Fruit fly (Drosophila melanogaster): ENCODE results near the gene CG7920.
A peak's percentile ranks its signal among the peaks of the same experiment; 100 is the strongest.

Gene CG7920

dm6 chr3R:29982027-29982426, 33.1 kb downstream of the CG7920 start (continued):
- TF ChIP-seq Xbp1 (GFP tag; optimal IDR thresholded peaks at IDR 0.05), result peak; percentile 16
- no peak for TF ChIP-seq vfl (GFP tag; optimal IDR thresholded peaks at IDR 0.05)
- TF ChIP-seq pum (GFP tag; optimal IDR thresholded peaks at IDR 0.05), result no peak
- 0 out of 3 replicates have a peak, but pooled peaks have one; percentile 18 for TF ChIP-seq CG2889 (GFP tag; IDR thresholded peaks at IDR 0.05)
- no peak for TF ChIP-seq wek (GFP tag; optimal IDR thresholded peaks at IDR 0.05)
- TF ChIP-seq E2f1 (GFP tag; IDR thresholded peaks at IDR 0.05), result no peak
- TF ChIP-seq jing (GFP tag; optimal IDR thresholded peaks at IDR 0.05), result no peak
- TF ChIP-seq CkIIα-i1 (GFP tag; IDR thresholded peaks at IDR 0.05), result no peak
- no peak for TF ChIP-seq dpn (GFP tag; optimal IDR thresholded peaks at IDR 0.05)
- no peak for TF ChIP-seq pzg (GFP tag; optimal IDR thresholded peaks at IDR 0.05)
- TF ChIP-seq Dip3 (GFP tag; optimal IDR thresholded peaks at IDR 0.05), result no peak
- TF ChIP-seq ssp (GFP tag; IDR thresholded peaks at IDR 0.05), result no peak
- TF ChIP-seq Atf6 (GFP tag; IDR thresholded peaks at IDR 0.05), result no peak
- no peak for TF ChIP-seq vnd (GFP tag; IDR thresholded peaks at IDR 0.05; ENCODE audit: partially characterized antibody)
- TF ChIP-seq Hr51 (GFP tag; optimal IDR thresholded peaks at IDR 0.05), result peak in 1 of 2 experiments; percentile 16
- no peak for TF ChIP-seq Usf (GFP tag; optimal IDR thresholded peaks at IDR 0.05)
- TF ChIP-seq Hr78 (GFP tag; optimal IDR thresholded peaks at IDR 0.05), result no peak
- TF ChIP-seq E2f2 (GFP tag; IDR thresholded peaks at IDR 0.05), result no peak
- no peak for TF ChIP-seq Sin3A (optimal IDR thresholded peaks at IDR 0.05)
- TF ChIP-seq wdn (GFP tag; IDR thresholded peaks at IDR 0.05), result no peak
- TF ChIP-seq Ets97D (GFP tag; optimal IDR thresholded peaks at IDR 0.05), result no peak
- peak; percentile 6 for TF ChIP-seq CG15269 (tag; optimal IDR thresholded peaks at IDR 0.05)
- no peak for TF ChIP-seq Taf1 (GFP tag; IDR thresholded peaks at IDR 0.05)
- no peak for TF ChIP-seq fru (optimal IDR thresholded peaks at IDR 0.05)
- no peak for TF ChIP-seq HmgZ (tag; optimal IDR thresholded peaks at IDR 0.05)
- peak; percentile 23; the same call in 1 of the 2 replicates for TF ChIP-seq vvl (GFP tag; IDR thresholded peaks at IDR 0.05)
- peak; percentile 48 for TF ChIP-seq row (GFP tag; IDR thresholded peaks at IDR 0.05)
- no peak for TF ChIP-seq gsb (GFP tag; IDR thresholded peaks at IDR 0.05)
- TF ChIP-seq nau (GFP tag; optimal IDR thresholded peaks at IDR 0.05), result no peak
- no peak for TF ChIP-seq pho (GFP tag; optimal IDR thresholded peaks at IDR 0.05)
- TF ChIP-seq Antp (GFP tag; optimal IDR thresholded peaks at IDR 0.05), result no peak
- TF ChIP-seq pan (optimal IDR thresholded peaks at IDR 0.05), result no peak
- peak in 1 of 2 experiments; percentile 20 for TF ChIP-seq pan (GFP tag; optimal IDR thresholded peaks at IDR 0.05 in 1 of 2, IDR thresholded peaks at IDR 0.05 in 1 of 2)
- TF ChIP-seq CG6854 (GFP tag; optimal IDR thresholded peaks at IDR 0.05), result no peak
- TF ChIP-seq CG13424 (tag; optimal IDR thresholded peaks at IDR 0.05), result peak; percentile 17
- TF ChIP-seq lov (optimal IDR thresholded peaks at IDR 0.05), result no peak
- TF ChIP-seq lov (GFP tag; IDR thresholded peaks at IDR 0.05), result 0 out of 3 replicates have a peak, but pooled peaks have one; percentile 43
- 0 out of 2 replicates have a peak, but pooled peaks have one; percentile 24 for TF ChIP-seq seq (GFP tag; IDR thresholded peaks at IDR 0.05)
- no peak for TF ChIP-seq CG4730 (GFP tag; IDR thresholded peaks at IDR 0.05)
- peak; percentile 32; the same call in 1 of the 2 replicates for TF ChIP-seq HLH3B (GFP tag; IDR thresholded peaks at IDR 0.05)
- TF ChIP-seq CG14710 (tag; optimal IDR thresholded peaks at IDR 0.05), result no peak
- no peak for TF ChIP-seq D19B (GFP tag; optimal IDR thresholded peaks at IDR 0.05)
- TF ChIP-seq corto (GFP tag; optimal IDR thresholded peaks at IDR 0.05), result no peak
- TF ChIP-seq CG30403 (GFP tag; optimal IDR thresholded peaks at IDR 0.05), result peak; percentile 8
- TF ChIP-seq Lhr (GFP tag; optimal IDR thresholded peaks at IDR 0.05), result no peak
- TF ChIP-seq CG8281 (tag; optimal IDR thresholded peaks at IDR 0.05), result no peak
- no peak for TF ChIP-seq Awh (GFP tag; IDR thresholded peaks at IDR 0.05)
- TF ChIP-seq dimm (GFP tag; IDR thresholded peaks at IDR 0.05), result no peak
- no peak for TF ChIP-seq NC2α (GFP tag; optimal IDR thresholded peaks at IDR 0.05)
- no peak for TF ChIP-seq ara (GFP tag; IDR thresholded peaks at IDR 0.05)
- peak; percentile 41 for TF ChIP-seq Blimp-1 (GFP tag; optimal IDR thresholded peaks at IDR 0.05)
- no peak for TF ChIP-seq CG1529 (GFP tag; optimal IDR thresholded peaks at IDR 0.05)
- no peak for TF ChIP-seq CG10267 (tag; optimal IDR thresholded peaks at IDR 0.05)
